Worm (Caenorhabditis elegans): ENCODE measurements around the gene Y39B6A.29.

Gene Y39B6A.29

DNA sequence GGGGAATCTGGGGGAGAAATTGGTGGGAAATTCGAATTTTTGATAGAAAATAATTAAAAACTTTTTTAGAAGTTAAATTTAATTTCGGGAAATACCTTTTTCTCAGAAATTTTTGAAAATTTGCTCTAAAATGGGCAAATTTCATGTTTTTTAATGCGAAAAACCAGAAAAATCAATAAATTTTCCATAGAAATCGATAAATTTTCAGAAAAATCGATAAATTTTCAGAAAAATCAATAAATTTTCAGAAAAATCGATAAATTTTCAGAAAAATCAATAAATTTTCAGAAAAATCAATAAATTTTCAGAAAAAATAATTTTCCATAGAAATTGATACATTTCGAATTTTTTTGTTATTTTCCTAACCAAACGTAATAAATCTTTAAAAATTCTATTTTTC lies 38.5 kb downstream of the Y39B6A.29 start:
- no peak for TF ChIP-seq nhr-67 (tag; optimal IDR thresholded peaks at IDR 0.05)
- TF ChIP-seq unc-39 (tag; optimal IDR thresholded peaks at IDR 0.05) = no peak
- no peak for TF ChIP-seq nhr-25 (tag; optimal IDR thresholded peaks at IDR 0.05)
- TF ChIP-seq egl-27 (tag; optimal IDR thresholded peaks at IDR 0.05) = no peak
- TF ChIP-seq ceh-28 (tag; optimal IDR thresholded peaks at IDR 0.05) = peak; percentile 90

DNA sequence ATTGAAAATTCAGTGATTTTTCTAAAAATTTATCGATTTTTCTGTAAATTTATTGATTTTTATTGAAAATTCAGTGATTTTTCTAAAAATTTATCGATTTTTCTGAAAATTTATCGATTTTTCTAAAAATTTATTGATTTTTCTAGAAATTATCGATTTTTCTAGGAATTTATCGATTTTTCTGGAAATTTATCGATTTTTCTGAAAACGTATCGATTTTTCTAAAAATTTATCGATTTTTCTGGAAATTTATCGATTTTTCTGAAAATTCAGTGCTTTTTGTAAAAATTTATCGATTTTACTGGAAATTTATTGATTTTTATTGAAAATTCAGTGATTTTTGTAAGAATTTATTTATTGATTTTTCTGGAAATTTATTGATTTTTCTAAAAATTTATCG lies 39.9 kb downstream of the Y39B6A.29 start:
- peak; percentile 83 for TF ChIP-seq ceh-28 (tag; optimal IDR thresholded peaks at IDR 0.05)

DNA sequence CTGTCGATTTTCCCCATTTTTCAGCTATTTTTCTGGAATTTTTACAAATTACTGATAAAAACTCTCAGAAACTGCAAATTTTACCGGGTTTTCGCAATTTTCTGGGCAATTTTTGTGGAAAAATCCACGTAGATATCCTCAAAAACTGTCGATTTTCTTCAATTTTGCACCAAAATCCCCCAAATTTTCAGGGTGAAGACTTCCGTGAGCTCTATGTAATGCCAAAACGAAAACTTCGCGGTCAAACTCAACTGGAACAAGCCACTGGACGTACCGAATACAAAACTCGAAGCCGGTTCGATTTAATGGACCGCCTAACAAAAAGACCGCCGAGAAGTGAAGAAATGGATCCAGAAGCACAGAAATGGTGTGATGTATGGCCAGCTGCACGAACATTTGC lies 42.8 kb downstream of the Y39B6A.29 start:
- no peak for TF ChIP-seq nhr-43 (tag; optimal IDR thresholded peaks at IDR 0.05; ENCODE audit: poor library complexity, severe bottlenecking)
- no peak for TF ChIP-seq nfya-1 (tag; optimal IDR thresholded peaks at IDR 0.05; ENCODE audit: insufficient read depth)
- TF ChIP-seq unc-39 (tag; optimal IDR thresholded peaks at IDR 0.05) = no peak
- TF ChIP-seq nhr-76 (tag; optimal IDR thresholded peaks at IDR 0.05) = no peak
- no peak for TF ChIP-seq nhr-237 (tag; optimal IDR thresholded peaks at IDR 0.05)
- no peak for TF ChIP-seq egl-27 (tag; optimal IDR thresholded peaks at IDR 0.05)
- TF ChIP-seq pha-4 (tag; optimal IDR thresholded peaks at IDR 0.05) = no peak
- TF ChIP-seq nhr-23 (tag; optimal IDR thresholded peaks at IDR 0.05) = no peak

DNA sequence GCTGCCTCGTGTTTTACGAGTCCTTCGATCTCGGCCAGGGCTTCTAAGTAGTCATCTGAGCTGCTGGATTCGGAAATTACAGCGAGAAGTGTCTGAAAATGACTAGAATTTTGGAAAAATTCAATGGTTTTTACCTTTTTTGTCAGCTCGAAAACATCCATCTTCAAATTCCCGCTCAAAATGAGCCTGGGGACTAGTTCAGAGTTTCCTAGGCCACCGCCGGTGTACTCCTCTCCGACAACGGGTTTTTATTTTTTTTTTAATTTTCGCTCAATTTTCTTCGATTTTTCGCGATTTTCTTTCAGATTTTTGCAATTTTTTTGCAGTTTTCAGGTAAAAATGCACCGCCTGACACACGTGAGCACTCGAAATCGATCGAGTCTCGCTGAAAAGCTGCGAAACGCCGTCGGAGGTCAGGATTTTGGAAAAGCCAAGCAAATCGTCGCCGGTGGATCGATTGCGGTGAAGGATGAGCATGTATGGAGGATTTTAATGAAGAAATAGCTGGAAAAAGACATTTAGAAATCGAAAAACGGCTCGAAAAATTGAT lies 43.5 kb downstream of the Y39B6A.29 start, which contains the start of the genes mrps-35 and sws-1:
Gene mrps-35 (plus strand): TSS at position 327 of the 550 bp plus-strand sequence.
Gene sws-1 (minus strand): TSS at position 500 of the 550 bp plus-strand sequence.
- no peak for TF ChIP-seq egl-5 (tag; optimal IDR thresholded peaks at IDR 0.05)
- no peak for TF ChIP-seq ama-1 (optimal IDR thresholded peaks at IDR 0.05)
- TF ChIP-seq snpc-4 (tag; optimal IDR thresholded peaks at IDR 0.05) = peak; percentile 31
- TF ChIP-seq lin-39 (tag; optimal IDR thresholded peaks at IDR 0.05) = peak; percentile 3
- peak; percentile 20 for TF ChIP-seq hmg-11 (tag; optimal IDR thresholded peaks at IDR 0.05)
- TF ChIP-seq nhr-43 (tag; optimal IDR thresholded peaks at IDR 0.05; ENCODE audit: poor library complexity, severe bottlenecking) = peak; percentile 74
- TF ChIP-seq elt-2 (tag; optimal IDR thresholded peaks at IDR 0.05) = peak; percentile 11
- no peak for TF ChIP-seq fkh-10 (GFP tag; optimal IDR thresholded peaks at IDR 0.05)
- peak; percentile 63 for TF ChIP-seq nfya-1 (tag; optimal IDR thresholded peaks at IDR 0.05; ENCODE audit: insufficient read depth)
- TF ChIP-seq ceh-16 (tag; optimal IDR thresholded peaks at IDR 0.05) = no peak
- TF ChIP-seq pha-4 (tag; optimal IDR thresholded peaks at IDR 0.05) = peak; percentile 72
- TF ChIP-seq eor-1 (tag; optimal IDR thresholded peaks at IDR 0.05) = peak in 1 of 2 experiments; percentile 43
- peak; percentile 58 for TF ChIP-seq lin-15B (tag; optimal IDR thresholded peaks at IDR 0.05)
- peak; percentile 76 for TF ChIP-seq nhr-23 (tag; optimal IDR thresholded peaks at IDR 0.05)
- peak; percentile 69 for TF ChIP-seq lsy-12 (tag; optimal IDR thresholded peaks at IDR 0.05)

DNA sequence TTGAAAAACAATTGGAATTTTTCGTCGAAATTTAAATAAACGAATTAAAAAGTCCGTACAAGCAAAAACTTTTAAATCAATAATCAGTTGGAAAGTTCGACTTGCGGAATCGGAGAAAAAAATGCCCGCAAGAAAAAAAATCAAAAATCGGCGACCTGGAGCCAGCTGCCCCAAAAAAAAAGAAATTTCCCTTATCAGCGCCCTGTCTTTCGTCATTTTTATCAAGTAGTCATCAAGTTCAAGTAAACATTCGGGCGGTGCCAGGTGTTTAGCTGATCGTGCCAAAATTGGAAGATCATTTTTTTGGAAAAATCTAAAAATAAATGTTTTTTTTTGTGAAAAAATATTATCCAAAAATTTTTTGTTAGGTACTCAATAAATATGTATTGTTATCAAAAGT lies 46.3 kb downstream of the Y39B6A.29 start:
- TF ChIP-seq pha-4 (tag; optimal IDR thresholded peaks at IDR 0.05) = peak; percentile 35
- peak; percentile 75 for TF ChIP-seq elt-2 (tag; optimal IDR thresholded peaks at IDR 0.05)
- TF ChIP-seq R02D3.7 (tag; optimal IDR thresholded peaks at IDR 0.05) = no peak
- no peak for TF ChIP-seq elt-1 (tag; optimal IDR thresholded peaks at IDR 0.05)
- peak; percentile 24 for TF ChIP-seq pqm-1 (tag; optimal IDR thresholded peaks at IDR 0.05)
- no peak for TF ChIP-seq sea-2 (GFP tag; optimal IDR thresholded peaks at IDR 0.05)
- no peak for TF ChIP-seq eor-1 (tag; optimal IDR thresholded peaks at IDR 0.05)

DNA sequence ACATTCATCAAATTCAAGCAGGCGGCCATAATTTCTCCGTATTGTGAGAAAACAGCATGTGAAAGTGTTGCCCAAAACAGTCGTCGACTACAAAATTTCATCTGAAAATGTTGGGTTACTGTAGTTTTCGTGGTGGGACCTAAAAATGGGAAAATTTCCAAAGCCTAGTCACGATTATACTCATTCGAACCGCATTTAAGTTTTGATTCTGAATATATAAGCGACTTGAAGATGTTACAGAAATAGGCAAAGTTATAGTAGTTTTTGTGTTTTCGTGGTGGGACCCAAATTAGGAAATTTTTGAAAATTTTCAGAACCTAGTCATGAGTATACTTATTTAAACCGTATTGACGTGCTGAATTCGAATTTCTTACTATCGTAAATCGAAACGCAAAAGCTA lies 46.7 kb downstream of the Y39B6A.29 start, which contains the start of gene Y39B6A.41:
Gene Y39B6A.41 (minus strand): TSS at position 101 of the 400 bp plus-strand sequence.
- no peak for TF ChIP-seq nhr-25 (tag; optimal IDR thresholded peaks at IDR 0.05)
- TF ChIP-seq elt-3 (tag; optimal IDR thresholded peaks at IDR 0.05) = no peak

DNA sequence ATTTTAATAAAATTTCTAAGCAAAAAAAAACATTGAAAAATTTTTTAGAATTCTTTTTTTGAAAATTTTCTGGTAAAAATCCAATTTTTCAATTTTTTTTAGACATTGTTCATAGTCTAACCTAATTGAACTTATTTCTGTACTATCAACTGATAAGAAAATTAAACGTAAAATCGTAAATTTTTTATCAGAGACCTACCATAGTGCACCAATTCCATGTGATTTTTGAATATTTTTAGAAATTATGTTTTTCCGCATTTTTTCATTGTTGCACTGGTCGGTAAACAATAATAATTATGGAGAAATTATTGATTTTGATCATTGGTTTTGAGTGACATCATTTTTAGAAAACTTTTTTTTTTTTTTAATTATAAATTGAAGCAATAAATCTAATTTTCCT lies 48.0 kb downstream of the Y39B6A.29 start:
- peak; percentile 10 for TF ChIP-seq pqm-1 (tag; optimal IDR thresholded peaks at IDR 0.05)
- TF ChIP-seq mdl-1 (tag; optimal IDR thresholded peaks at IDR 0.05) = no peak
- peak; percentile 21 for TF ChIP-seq pha-4 (tag; optimal IDR thresholded peaks at IDR 0.05)
- TF ChIP-seq ceh-28 (tag; optimal IDR thresholded peaks at IDR 0.05) = no peak
- TF ChIP-seq nhr-43 (tag; optimal IDR thresholded peaks at IDR 0.05; ENCODE audit: poor library complexity, severe bottlenecking) = no peak
- TF ChIP-seq nfya-1 (tag; optimal IDR thresholded peaks at IDR 0.05; ENCODE audit: insufficient read depth) = no peak
- no peak for TF ChIP-seq skn-1 (tag; optimal IDR thresholded peaks at IDR 0.05)
- TF ChIP-seq nhr-67 (tag; optimal IDR thresholded peaks at IDR 0.05) = no peak
- no peak for TF ChIP-seq fkh-10 (GFP tag; optimal IDR thresholded peaks at IDR 0.05)
- TF ChIP-seq nhr-237 (tag; optimal IDR thresholded peaks at IDR 0.05) = no peak
- TF ChIP-seq eor-1 (tag; optimal IDR thresholded peaks at IDR 0.05) = no peak
- TF ChIP-seq ceh-9 (tag; optimal IDR thresholded peaks at IDR 0.05) = no peak
- no peak for TF ChIP-seq nhr-12 (tag; optimal IDR thresholded peaks at IDR 0.05)
- TF ChIP-seq elt-2 (tag; optimal IDR thresholded peaks at IDR 0.05) = peak; percentile 57
- TF ChIP-seq egl-27 (tag; optimal IDR thresholded peaks at IDR 0.05) = no peak
- TF ChIP-seq nhr-23 (tag; optimal IDR thresholded peaks at IDR 0.05) = no peak
